Worm (Caenorhabditis elegans): ENCODE measurements around the gene W03C9.5.

The W03C9.5 gene

ce11 chrII:11958793-11959574, 8.4 kb downstream of the W03C9.5 start (continued):
- TF ChIP-seq fkh-8 (tag; optimal IDR thresholded peaks at IDR 0.05), result peak; percentile 73
- TF ChIP-seq tbx-2 (tag; optimal IDR thresholded peaks at IDR 0.05), result peak; percentile 57
- TF ChIP-seq unc-86 (tag; optimal IDR thresholded peaks at IDR 0.05), result peak; percentile 47
- TF ChIP-seq swsn-7 (tag; optimal IDR thresholded peaks at IDR 0.05), result peak; percentile 65
- TF ChIP-seq mep-1 (tag; optimal IDR thresholded peaks at IDR 0.05), result peak; percentile 52
- peak; percentile 52 for TF ChIP-seq lin-14 (GFP tag; optimal IDR thresholded peaks at IDR 0.05)
- peak; percentile 49 for TF ChIP-seq lin-13 (GFP tag; optimal IDR thresholded peaks at IDR 0.05)
- TF ChIP-seq lin-35 (GFP tag; optimal IDR thresholded peaks at IDR 0.05), result peak; percentile 58 to 76
- no peak for TF ChIP-seq egl-13 (tag; optimal IDR thresholded peaks at IDR 0.05)
- no peak for TF ChIP-seq ceh-90 (tag; optimal IDR thresholded peaks at IDR 0.05)
- no peak for TF ChIP-seq unc-30 (tag; optimal IDR thresholded peaks at IDR 0.05)
- TF ChIP-seq dsc-1 (tag; optimal IDR thresholded peaks at IDR 0.05), result peak; percentile 70
- no peak for TF ChIP-seq sup-37 (GFP tag; optimal IDR thresholded peaks at IDR 0.05)
- TF ChIP-seq nhr-47 (tag; optimal IDR thresholded peaks at IDR 0.05), result peak; percentile 75
- peak; percentile 36 to 62 for TF ChIP-seq efl-1 (optimal IDR thresholded peaks at IDR 0.05)
- peak; percentile 55 to 95 for TF ChIP-seq efl-1 (GFP tag; optimal IDR thresholded peaks at IDR 0.05 in 1 of 2)
- peak in 1 of 6 experiments; percentile 34 for TF ChIP-seq elt-3 (tag; optimal IDR thresholded peaks at IDR 0.05)
- peak; percentile 54 for TF ChIP-seq nhr-85 (tag)
- no peak for TF ChIP-seq zag-1 (tag; optimal IDR thresholded peaks at IDR 0.05)
- peak; percentile 53 for TF ChIP-seq fos-1 (tag; optimal IDR thresholded peaks at IDR 0.05)
- no peak for TF ChIP-seq unc-98 (GFP tag; IDR thresholded peaks at IDR 0.05)
- TF ChIP-seq dpl-1 (GFP tag; optimal IDR thresholded peaks at IDR 0.05), result peak; percentile 38 to 58 (median 42)
- TF ChIP-seq mef-2 (tag; optimal IDR thresholded peaks at IDR 0.05), result no peak
- peak in 2 of 3 experiments; percentile 35 to 73 for TF ChIP-seq ceh-82 (tag; optimal IDR thresholded peaks at IDR 0.05)
- TF ChIP-seq jun-1 (tag; optimal IDR thresholded peaks at IDR 0.05), result peak; percentile 49
- peak; percentile 66 for TF ChIP-seq unc-130 (tag; optimal IDR thresholded peaks at IDR 0.05)
- peak; percentile 71 for TF ChIP-seq nhr-20 (tag; optimal IDR thresholded peaks at IDR 0.05)
- no peak for TF ChIP-seq nhr-76 (tag; optimal IDR thresholded peaks at IDR 0.05)
- no peak for TF ChIP-seq nhr-28 (tag; optimal IDR thresholded peaks at IDR 0.05)
- TF ChIP-seq snu-23 (GFP tag; optimal IDR thresholded peaks at IDR 0.05), result peak; percentile 87
- peak in 1 of 2 experiments; percentile 31 for TF ChIP-seq ztf-11 (tag; optimal IDR thresholded peaks at IDR 0.05)
- TF ChIP-seq nhr-19 (GFP tag; conservative IDR thresholded peaks at IDR 0.05), result peak; percentile 66
- TF ChIP-seq skn-1 (tag; optimal IDR thresholded peaks at IDR 0.05), result peak; percentile 30

DNA sequence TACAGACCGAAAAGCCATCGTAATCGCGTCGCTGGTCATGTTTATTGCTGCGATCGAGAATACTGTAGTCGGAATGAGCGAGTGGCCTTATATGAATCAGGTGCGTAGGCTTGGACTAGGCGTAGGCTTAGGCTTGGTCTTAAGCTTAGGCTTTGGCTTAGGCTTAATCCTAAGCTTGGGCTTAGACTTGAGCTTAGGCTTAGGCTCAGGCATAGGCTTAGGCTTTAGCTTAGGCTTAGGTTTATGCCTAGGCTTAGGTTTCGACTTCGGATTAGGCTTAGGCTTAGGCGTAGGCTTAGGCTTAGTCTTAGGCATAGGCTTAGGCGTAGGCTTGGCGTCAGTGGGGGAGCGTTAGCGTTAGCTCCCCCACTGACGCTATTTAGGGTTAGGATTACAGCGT, 12.5 kb downstream of the W03C9.5 start:
- TF ChIP-seq swsn-7 (tag; optimal IDR thresholded peaks at IDR 0.05), result no peak

DNA sequence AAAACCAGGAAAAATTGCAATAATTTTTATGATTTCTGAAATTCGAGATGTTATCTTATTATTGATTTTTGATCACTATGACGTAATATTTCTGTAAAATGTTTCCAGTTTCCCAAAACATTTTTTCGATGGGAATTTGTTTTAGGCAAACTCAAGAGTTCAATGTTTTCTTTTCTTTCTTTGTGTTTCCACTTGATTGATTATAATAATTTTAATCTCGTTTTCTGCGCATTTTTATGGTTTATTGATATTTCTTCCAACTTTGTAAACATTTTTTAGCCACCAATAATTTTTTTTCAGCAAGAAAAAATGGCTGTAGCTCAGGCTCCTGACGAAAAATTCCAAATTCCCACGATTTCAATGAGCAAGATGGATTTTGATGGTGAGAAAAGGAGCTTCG, 13.1 kb downstream of the W03C9.5 start, which contains the start of gene W03C9.6:
Gene W03C9.6 (plus strand): TSS at position 301 of the 400 bp plus-strand sequence.
- no peak for TF ChIP-seq unc-30 (tag; optimal IDR thresholded peaks at IDR 0.05)
- no peak for TF ChIP-seq C16A3.4 (tag; optimal IDR thresholded peaks at IDR 0.05)
- no peak for TF ChIP-seq vab-15 (tag; optimal IDR thresholded peaks at IDR 0.05)
- TF ChIP-seq ama-1 (optimal IDR thresholded peaks at IDR 0.05), result no peak
- TF ChIP-seq zag-1 (tag; optimal IDR thresholded peaks at IDR 0.05), result no peak
- TF ChIP-seq mep-1 (tag; optimal IDR thresholded peaks at IDR 0.05), result no peak
- no peak for TF ChIP-seq sup-37 (GFP tag; optimal IDR thresholded peaks at IDR 0.05)
- TF ChIP-seq skn-1 (tag; optimal IDR thresholded peaks at IDR 0.05), result no peak
- no peak for TF ChIP-seq ceh-82 (tag; optimal IDR thresholded peaks at IDR 0.05)
- TF ChIP-seq alr-1 (tag; optimal IDR thresholded peaks at IDR 0.05; ENCODE audit: borderline replicate concordance), result no peak
- TF ChIP-seq zip-4 (GFP tag; optimal IDR thresholded peaks at IDR 0.05), result no peak
- TF ChIP-seq nhr-90 (tag; optimal IDR thresholded peaks at IDR 0.05; ENCODE audit: poor library complexity), result no peak
- no peak for TF ChIP-seq nhr-11 (tag; optimal IDR thresholded peaks at IDR 0.05)
- no peak for TF ChIP-seq isw-1 (GFP tag; IDR thresholded peaks at IDR 0.05)

All from whole organism, L1 larva.